Worm (Caenorhabditis elegans) whole organism, L4 larva: Measurements from ENCODE around the gene F12D9.2.

Experiments
- D1046.2 ChIP-seq: fragments of 200-800 bp; sonication (Bioruptor generic); IDR thresholded peaks from 2 replicates; pipeline ENCODE4 v1.3.6; 2022; ENCODE audit warnings: missing genetic modification characterization, missing compliant biosample characterization
- F49E8.2 ChIP-seq: sonication (generic microtip); optimal IDR thresholded peaks from 2 replicates; lab custom pipeline; 2016; ENCODE audit warnings: missing compliant biosample characterization, mild to moderate bottlenecking, missing genetic modification characterization, borderline replicate concordance
- aha-1 ChIP-seq: fragments of 150-350 bp; peaks from one replicate; lab custom pipeline; 2014; ENCODE audit warnings: missing biosample characterization, missing genetic modification characterization
- aly-2 ChIP-seq: sonication (generic microtip); optimal IDR thresholded peaks from 2 replicates; lab custom pipeline; 2018; ENCODE audit warnings: missing biosample characterization, missing genetic modification characterization
- ama-1 ChIP-seq: fragments of 150-350 bp; optimal IDR thresholded peaks from 2 replicates; lab custom pipeline; 2014; ENCODE audit warnings: inconsistent platforms, mixed read lengths
- ceh-28 ChIP-seq: fragments of 150-350 bp; optimal IDR thresholded peaks from 2 replicates; lab custom pipeline; 2014; ENCODE audit warnings: missing biosample characterization, missing genetic modification reagents, missing genetic modification characterization
- ceh-32 ChIP-seq: sonication (generic microtip); optimal IDR thresholded peaks from 2 replicates; lab custom pipeline; 2016; ENCODE audit warnings: mild to moderate bottlenecking, missing genetic modification characterization, missing compliant biosample characterization; ENCODE audit not compliant: poor library complexity
- ceh-62 ChIP-seq: sonication (generic microtip); optimal IDR thresholded peaks from 2 replicates; lab custom pipeline; 2017; ENCODE audit warnings: missing biosample characterization, missing genetic modification characterization
- ctbp-1 ChIP-seq: fragments of 200-800 bp; sonication (Bioruptor generic); IDR thresholded peaks from 2 replicates; pipeline ENCODE4 v1.3.6; 2022; ENCODE audit warnings: missing genetic modification reagents, missing genetic modification characterization, missing compliant biosample characterization
- daf-16 ChIP-seq, 3 experiments: sonication (generic microtip); optimal IDR thresholded peaks; 2 replicates each; lab custom pipeline; 2016 to 2017; ENCODE audit warnings: missing genetic modification characterization in 3 of 3, missing genetic modification reagents in 3 of 3, mild to moderate bottlenecking in 2 of 3, missing compliant biosample characterization in 2 of 3, missing biosample characterization in 1 of 3, moderate library complexity in 1 of 3
- dmd-6 ChIP-seq: fragments of 200-800 bp; sonication (Bioruptor generic); IDR thresholded peaks from 2 replicates; pipeline ENCODE4 v1.3.6; 2022; ENCODE audit warnings: missing genetic modification reagents, missing genetic modification characterization, missing compliant biosample characterization
- dve-1 ChIP-seq: sonication (generic microtip); optimal IDR thresholded peaks from 2 replicates; lab custom pipeline; 2017; ENCODE audit warnings: antibody characterized with exemption, mild to moderate bottlenecking, missing genetic modification characterization, missing compliant biosample characterization; ENCODE audit not compliant: insufficient read depth
- fos-1 ChIP-seq: fragments of 150-350 bp; optimal IDR thresholded peaks from 2 replicates; lab custom pipeline; 2014; ENCODE audit warnings: missing biosample characterization, missing genetic modification characterization
- hlh-11 ChIP-seq: fragments of 200-800 bp; sonication (Bioruptor generic); optimal IDR thresholded peaks from 2 replicates; lab custom pipeline; 2018; ENCODE audit warnings: mild to moderate bottlenecking, missing genetic modification characterization, missing compliant biosample characterization
- hmg-1.1 ChIP-seq: fragments of 200-800 bp; sonication (Bioruptor generic); IDR thresholded peaks from 2 replicates; pipeline ENCODE4 v1.3.6; 2022; ENCODE audit warnings: missing genetic modification reagents, missing genetic modification characterization, missing compliant biosample characterization
- lin-1 ChIP-seq: fragments of 200-800 bp; sonication (Bioruptor generic); IDR thresholded peaks from 2 replicates; pipeline ENCODE4 v1.3.6; 2022; ENCODE audit warnings: missing genetic modification reagents, missing genetic modification characterization, missing compliant biosample characterization
- lin-15B ChIP-seq: fragments of 150-350 bp; sonication (generic microtip); optimal IDR thresholded peaks from 3 replicates; lab custom pipeline; 2014; ENCODE audit warnings: missing biosample characterization, missing genetic modification characterization
- lin-39 ChIP-seq: fragments of 150-350 bp; optimal IDR thresholded peaks from 2 replicates; lab custom pipeline; 2014; ENCODE audit warnings: missing biosample characterization, missing genetic modification reagents, missing genetic modification characterization
- lir-3 ChIP-seq: sonication (generic microtip); optimal IDR thresholded peaks from 2 replicates; lab custom pipeline; 2016; ENCODE audit warnings: mild to moderate bottlenecking, missing genetic modification characterization, missing compliant biosample characterization
- madf-5 ChIP-seq, 2 experiments: fragments of 200-800 bp; sonication (Bioruptor generic); IDR thresholded peaks; 2 replicates each; pipeline ENCODE4 v1.3.6; 2022; ENCODE audit warnings: missing compliant biosample characterization in 2 of 2, missing genetic modification characterization in 2 of 2
- mdt-29 ChIP-seq: fragments of 200-800 bp; sonication (Bioruptor generic); IDR thresholded peaks from 2 replicates; pipeline ENCODE4 v1.3.6; 2022; ENCODE audit warnings: missing genetic modification reagents, missing genetic modification characterization, missing compliant biosample characterization
- mep-1 ChIP-seq: fragments of 150-350 bp; sonication (generic microtip); optimal IDR thresholded peaks from 3 replicates; lab custom pipeline; 2014; ENCODE audit warnings: missing biosample characterization, missing genetic modification characterization
- mes-2 ChIP-seq: sonication (generic microtip); optimal IDR thresholded peaks from 2 replicates; lab custom pipeline; 2016; ENCODE audit warnings: missing genotype, mild to moderate bottlenecking, missing genetic modification characterization, missing compliant biosample characterization; ENCODE audit not compliant: poor library complexity, severe bottlenecking
- mxl-3 ChIP-seq: fragments of 200-800 bp; sonication (Bioruptor generic); optimal IDR thresholded peaks from 2 replicates; lab custom pipeline; 2018; ENCODE audit warnings: mild to moderate bottlenecking, missing genetic modification characterization, missing compliant biosample characterization
- nhr-10 ChIP-seq: fragments of 150-350 bp; optimal IDR thresholded peaks from 2 replicates; lab custom pipeline; 2014; ENCODE audit warnings: missing biosample characterization, missing genetic modification characterization
- nhr-102 ChIP-seq: sonication (generic microtip); optimal IDR thresholded peaks from 2 replicates; lab custom pipeline; 2016; ENCODE audit warnings: mild to moderate bottlenecking, missing genetic modification characterization, moderate library complexity, missing compliant biosample characterization
- nhr-28 ChIP-seq: fragments of 150-350 bp; optimal IDR thresholded peaks from 2 replicates; lab custom pipeline; 2014; ENCODE audit warnings: missing biosample characterization, missing genetic modification characterization
- nhr-48 ChIP-seq: sonication (generic microtip); optimal IDR thresholded peaks from 2 replicates; lab custom pipeline; 2016; ENCODE audit warnings: mild to moderate bottlenecking, missing genetic modification characterization, missing compliant biosample characterization
- nhr-6 ChIP-seq: fragments of 150-350 bp; optimal IDR thresholded peaks from 2 replicates; lab custom pipeline; 2014; ENCODE audit warnings: missing biosample characterization, missing genetic modification characterization
- nhr-76 ChIP-seq: fragments of 150-350 bp; optimal IDR thresholded peaks from 2 replicates; lab custom pipeline; 2014; ENCODE audit warnings: missing biosample characterization, missing genetic modification characterization
- nhr-77 ChIP-seq: fragments of 150-350 bp; optimal IDR thresholded peaks from 2 replicates; lab custom pipeline; 2014; ENCODE audit warnings: missing biosample characterization, missing genetic modification characterization
- pha-4 ChIP-seq, 2 experiments: fragments of 150-350 bp in 1 of 2; fragments of 200-800 bp in 1 of 2; sonication (Bioruptor generic) in 1 of 2; IDR thresholded peaks in 1 of 2; optimal IDR thresholded peaks in 1 of 2; 2 replicates each; pipeline versions ENCODE4 v1.3.6 to Lab custom; 2014 to 2022; ENCODE audit warnings: missing genetic modification characterization in 2 of 2, missing genetic modification reagents in 2 of 2, missing biosample characterization in 1 of 2, missing compliant biosample characterization in 1 of 2
- php-3 ChIP-seq: fragments of 200-800 bp; sonication (Bioruptor generic); IDR thresholded peaks from 2 replicates; pipeline ENCODE4 v1.3.6; 2022; ENCODE audit warnings: missing genetic modification reagents, missing genetic modification characterization, missing compliant biosample characterization
- pqm-1 ChIP-seq: sonication (generic microtip); optimal IDR thresholded peaks from 2 replicates; lab custom pipeline; 2017; ENCODE audit warnings: missing biosample characterization, missing genetic modification characterization
- saeg-2 ChIP-seq: fragments of 200-800 bp; sonication (Bioruptor generic); IDR thresholded peaks from 2 replicates; pipeline ENCODE4 v1.3.6; 2022; ENCODE audit warnings: missing genetic modification reagents, missing genetic modification characterization, missing compliant biosample characterization
- set-16 ChIP-seq: fragments of 200-800 bp; sonication (Bioruptor generic); IDR thresholded peaks from 2 replicates; pipeline ENCODE4 v1.3.6; 2022; ENCODE audit warnings: missing genetic modification reagents, missing genetic modification characterization, missing compliant biosample characterization
- spr-1 ChIP-seq: sonication (generic microtip); optimal IDR thresholded peaks from 2 replicates; lab custom pipeline; 2016; ENCODE audit warnings: mild to moderate bottlenecking, missing genetic modification characterization, missing compliant biosample characterization
- tag-97 ChIP-seq: fragments of 200-800 bp; sonication (Bioruptor generic); IDR thresholded peaks from 2 replicates; pipeline ENCODE4 v1.3.6; 2022; ENCODE audit warnings: missing genetic modification characterization, missing compliant biosample characterization
- tra-1 ChIP-seq: fragments of 200-800 bp; sonication (Bioruptor generic); IDR thresholded peaks from 2 replicates; pipeline ENCODE4 v1.3.6; 2022; ENCODE audit warnings: missing genetic modification reagents, missing genetic modification characterization, missing compliant biosample characterization
- unc-130 ChIP-seq: sonication (generic microtip); optimal IDR thresholded peaks from 2 replicates; lab custom pipeline; 2016; ENCODE audit warnings: missing genetic modification reagents, missing genetic modification characterization, missing compliant biosample characterization
- unc-39 ChIP-seq: sonication (generic microtip); optimal IDR thresholded peaks from 2 replicates; lab custom pipeline; 2017; ENCODE audit warnings: missing biosample characterization, missing genetic modification characterization
- vab-7 ChIP-seq: fragments of 200-800 bp; sonication (Bioruptor generic); IDR thresholded peaks from 2 replicates; pipeline ENCODE4 v1.3.6; 2022; ENCODE audit warnings: missing genetic modification reagents, missing genetic modification characterization, missing compliant biosample characterization
- zag-1 ChIP-seq: fragments of 150-350 bp; optimal IDR thresholded peaks from 2 replicates; lab custom pipeline; 2014; ENCODE audit warnings: missing biosample characterization, missing genetic modification characterization
- zip-11 ChIP-seq: fragments of 200-800 bp; sonication (Bioruptor generic); IDR thresholded peaks from 2 replicates; pipeline ENCODE4 v1.3.6; 2022; ENCODE audit warnings: missing genetic modification characterization, missing compliant biosample characterization
- ztf-7 ChIP-seq: fragments of 150-350 bp; optimal IDR thresholded peaks from 2 replicates; lab custom pipeline; 2014; ENCODE audit warnings: missing biosample characterization, missing genetic modification characterization

Gene F12D9.2

ce11 chrX:8605005-8605404 lies 41.9 kb downstream of the F12D9.2 start, which contains the start of the genes H35N09.2 and H35N09.1 (continued):
- TF ChIP-seq pha-4 (GFP tag; IDR thresholded peaks at IDR 0.05; lab: Robert Waterston, UW) (no peak), pha-4 (tag; optimal IDR thresholded peaks at IDR 0.05; lab: Kevin White, UChicago) (peak; percentile 85), ceh-32 (tag; lab: Kevin White, UChicago) (no peak), spr-1 (tag; lab: Kevin White, UChicago) (no peak), nhr-6 (tag; lab: Kevin White, UChicago) (peak; percentile 34), madf-5 (GFP tag; IDR thresholded peaks at IDR 0.05; lab: Robert Waterston, UW) (no peak), nhr-10 (tag; lab: Kevin White, UChicago) (no peak), dmd-6 (GFP tag; lab: Robert Waterston, UW) (peak; percentile 39; the same call in 1 of the 2 replicates), tra-1 (GFP tag; lab: Robert Waterston, UW) (no peak)

ce11 chrX:8604160-8604559 lies 42.7 kb downstream of the F12D9.2 start:
- peak; percentile 19 for TF ChIP-seq nhr-28 (tag; lab: Kevin White, UChicago)
- TF ChIP-seq php-3 (GFP tag; lab: Robert Waterston, UW): 0 out of 2 replicates have a peak, but pooled peaks have one; percentile 28
- no peak for TF ChIP-seq ceh-62 (tag; lab: Kevin White, UChicago)
- TF ChIP-seq madf-5 (GFP tag; IDR thresholded peaks at IDR 0.05; lab: Robert Waterston, UW): no peak
- TF ChIP-seq nhr-76 (tag; lab: Kevin White, UChicago): no peak
- TF ChIP-seq ztf-7 (tag; lab: Kevin White, UChicago): no peak
- TF ChIP-seq fos-1 (tag; lab: Kevin White, UChicago): no peak
- TF ChIP-seq F49E8.2 (tag; lab: Kevin White, UChicago): no peak
- TF ChIP-seq unc-39 (tag; lab: Kevin White, UChicago): no peak
- peak; percentile 88 for TF ChIP-seq dmd-6 (GFP tag; lab: Robert Waterston, UW)
- TF ChIP-seq ceh-28 (tag; lab: Kevin White, UChicago): no peak
- TF ChIP-seq ama-1 (lab: Kevin White, UChicago): no peak
- TF ChIP-seq zag-1 (tag; lab: Kevin White, UChicago): no peak
- TF ChIP-seq tra-1 (GFP tag; lab: Robert Waterston, UW): peak; percentile 63
- TF ChIP-seq lir-3 (tag; lab: Kevin White, UChicago): no peak
- no peak for TF ChIP-seq aly-2 (tag; lab: Kevin White, UChicago)
- TF ChIP-seq D1046.2 (GFP tag; lab: Robert Waterston, UW): no peak
- no peak for TF ChIP-seq nhr-6 (tag; lab: Kevin White, UChicago)
- no peak for TF ChIP-seq ceh-32 (tag; lab: Kevin White, UChicago)
- peak; percentile 63 for TF ChIP-seq dve-1 (tag; lab: Kevin White, UChicago)
- no peak for TF ChIP-seq tag-97 (GFP tag; lab: Robert Waterston, UW)
- peak; percentile 10 for TF ChIP-seq mxl-3 (GFP tag; lab: Kevin White, UChicago)
- no peak for TF ChIP-seq hmg-1.1 (GFP tag; lab: Robert Waterston, UW)
- peak; percentile 60; the same call in 1 of the 2 replicates for TF ChIP-seq mdt-29
- no peak for TF ChIP-seq lin-39
- no peak for TF ChIP-seq lin-15B
- TF ChIP-seq spr-1 (tag; lab: Kevin White, UChicago): no peak
- peak; percentile 7 for TF ChIP-seq nhr-48
- peak; percentile 80 for TF ChIP-seq lin-1
- TF ChIP-seq nhr-77 (tag; lab: Kevin White, UChicago): no peak
- TF ChIP-seq ctbp-1 (GFP tag; lab: Robert Waterston, UW): no peak
- TF ChIP-seq daf-16 (GFP tag; optimal IDR thresholded peaks at IDR 0.05; lab: Kevin White, UChicago): peak in 1 of 2 experiments; percentile 67
- peak; percentile 80 for TF ChIP-seq daf-16 (tag; optimal IDR thresholded peaks at IDR 0.05; lab: Kevin White, UChicago)
- no peak for TF ChIP-seq mep-1 (tag; lab: Kevin White, UChicago)
- no peak for TF ChIP-seq vab-7 (GFP tag; lab: Robert Waterston, UW)
- peak; percentile 57 for TF ChIP-seq pqm-1
- TF ChIP-seq unc-130 (GFP tag; lab: Kevin White, UChicago): no peak
- TF ChIP-seq zip-11: no peak
- peak; percentile 43 for TF ChIP-seq nhr-102
- TF ChIP-seq saeg-2 (GFP tag; lab: Robert Waterston, UW): no peak
- no peak for TF ChIP-seq mes-2 (tag; lab: Kevin White, UChicago)
- peak; percentile 79 for TF ChIP-seq hlh-11
- peak; percentile 32; the same call in 1 of the 2 replicates for TF ChIP-seq set-16 (GFP tag; lab: Robert Waterston, UW)
- peak; percentile 89 for TF ChIP-seq aha-1
